Fruit fly (Drosophila melanogaster): ENCODE data around the gene CG8100.

DNA sequence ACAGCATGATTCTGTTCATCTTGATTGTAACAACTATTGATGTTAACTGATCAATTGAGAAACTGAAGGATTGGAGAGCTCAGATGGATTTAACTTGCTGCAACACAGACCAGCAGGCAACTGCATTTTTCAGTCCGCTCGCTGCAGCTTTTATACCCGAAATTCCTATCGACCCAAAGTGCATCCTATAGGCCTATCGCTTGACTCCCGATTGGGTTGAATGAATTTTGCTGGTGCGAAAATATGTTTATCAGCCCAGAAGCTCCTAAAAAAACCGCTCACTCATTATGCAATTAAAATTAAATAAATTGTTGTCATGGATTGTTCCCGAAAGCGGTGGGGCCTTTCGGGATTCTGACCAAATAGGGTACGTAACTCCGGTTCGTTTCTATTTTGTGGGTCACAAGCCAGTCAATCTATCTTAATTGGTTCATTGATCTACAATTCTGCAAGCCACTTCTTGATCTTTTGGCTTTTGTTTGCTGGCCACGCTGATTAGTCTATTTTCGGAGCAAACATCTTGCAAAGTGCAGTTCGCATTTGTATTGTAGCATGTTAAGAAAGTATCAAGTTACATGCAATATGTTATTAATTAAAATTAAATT, 14.6 kb downstream of the CG8100 start, which contains the start of gene Fbp1:
- no peak for TF ChIP-seq CG8478 (optimal IDR thresholded peaks at IDR 0.05)
- no peak for TF ChIP-seq CTCF (optimal IDR thresholded peaks at IDR 0.05)
